Worm (Caenorhabditis elegans) whole organism, late embryonic: ENCODE measurements around the gene C26B2.8.

ENCODE experiments used
- C08G9.2 ChIP-seq: sonication (generic microtip); optimal IDR thresholded peaks from 2 replicates; lab custom pipeline; 2016; ENCODE audit warnings: mild to moderate bottlenecking, missing genetic modification characterization, moderate library complexity, missing compliant biosample characterization
- K02D7.2 ChIP-seq: sonication (generic microtip); optimal IDR thresholded peaks from 2 replicates; lab custom pipeline; 2017; ENCODE audit warnings: mild to moderate bottlenecking, missing genetic modification characterization, missing compliant biosample characterization
- ahr-1 ChIP-seq: sonication (generic microtip); optimal IDR thresholded peaks from 2 replicates; lab custom pipeline; 2016; ENCODE audit warnings: missing genetic modification characterization, missing compliant biosample characterization
- dmd-4 ChIP-seq: sonication (generic microtip); optimal IDR thresholded peaks from 2 replicates; lab custom pipeline; 2016; ENCODE audit warnings: borderline replicate concordance, missing genetic modification characterization, missing compliant biosample characterization
- elt-2 ChIP-seq: sonication (generic microtip); optimal IDR thresholded peaks from 2 replicates; lab custom pipeline; 2016; ENCODE audit warnings: missing genetic modification reagents, missing genetic modification characterization, missing compliant biosample characterization
- elt-4 ChIP-seq: sonication (generic microtip); optimal IDR thresholded peaks from 2 replicates; lab custom pipeline; 2016; ENCODE audit warnings: missing genetic modification characterization, missing compliant biosample characterization
- pag-3 ChIP-seq: sonication (generic microtip); optimal IDR thresholded peaks from 2 replicates; lab custom pipeline; 2016; ENCODE audit warnings: missing compliant biosample characterization, missing genetic modification characterization, borderline replicate concordance
- pha-4 ChIP-seq: fragments of 150-350 bp; optimal IDR thresholded peaks from 2 replicates; lab custom pipeline; 2018; ENCODE audit warnings: missing biosample characterization, missing genetic modification reagents, missing genetic modification characterization
- sdc-2 ChIP-seq: sonication (generic microtip); optimal IDR thresholded peaks from 2 replicates; lab custom pipeline; 2016; ENCODE audit warnings: missing genotype, missing genetic modification characterization, missing compliant biosample characterization
- tbx-2 ChIP-seq: sonication (generic microtip); optimal IDR thresholded peaks from 2 replicates; lab custom pipeline; 2016; ENCODE audit warnings: missing genetic modification characterization, missing compliant biosample characterization

- TF ChIP-seq C08G9.2 (tag; lab: Kevin White, UChicago) (no peak), elt-2 (tag; lab: Kevin White, UChicago) (no peak), elt-4 (no peak), pha-4 (tag; lab: Kevin White, UChicago) (no peak), K02D7.2 (tag; lab: Kevin White, UChicago) (no peak), ahr-1 (no peak), sdc-2 (tag; lab: Kevin White, UChicago) (no peak), tbx-2 (tag; lab: Kevin White, UChicago) (no peak), dmd-4 (no peak), pag-3 (tag; lab: Kevin White, UChicago) (no peak)
These were observed 6.4 kb upstream of the C26B2.8 start for ce11 chrIV:8007549-8007948.
